Worm (Caenorhabditis elegans) whole organism, L4 larva: ENCODE measurements around the gene mrpl-22.

ENCODE experiments used
- R02D3.7 ChIP-seq: fragments of 150-350 bp; sonication (generic microtip); optimal IDR thresholded peaks from 3 replicates; lab custom pipeline; 2014; ENCODE audit warnings: missing biosample characterization, missing genetic modification characterization
- T20F7.1 ChIP-seq: fragments of 200-800 bp; sonication (Bioruptor generic); optimal IDR thresholded peaks from 2 replicates; lab custom pipeline; 2018; ENCODE audit warnings: mild to moderate bottlenecking, missing genetic modification characterization, missing compliant biosample characterization
- ceh-28 ChIP-seq: fragments of 150-350 bp; optimal IDR thresholded peaks from 2 replicates; lab custom pipeline; 2014; ENCODE audit warnings: missing biosample characterization, missing genetic modification reagents, missing genetic modification characterization
- daf-12 ChIP-seq: fragments of 150-350 bp; optimal IDR thresholded peaks from 2 replicates; lab custom pipeline; 2014; ENCODE audit warnings: missing biosample characterization, missing genetic modification reagents, missing genetic modification characterization
- hif-1 ChIP-seq, 2 experiments: sonication (generic microtip); optimal IDR thresholded peaks; 2 replicates each; lab custom pipeline; 2016 to 2017; ENCODE audit warnings: missing compliant biosample characterization in 2 of 2, missing genetic modification characterization in 2 of 2, missing genetic modification reagents in 2 of 2, missing genotype in 2 of 2, mild to moderate bottlenecking in 1 of 2
- lin-13 ChIP-seq: fragments of 150-350 bp; optimal IDR thresholded peaks from 2 replicates; lab custom pipeline; 2014; ENCODE audit warnings: missing biosample characterization, missing genetic modification reagents, missing genetic modification characterization
- lsy-2 ChIP-seq, 2 experiments: fragments of 150-350 bp in 1 of 2; sonication (generic microtip) in 1 of 2; optimal IDR thresholded peaks; 2 replicates each; lab custom pipeline; 2014 to 2017; ENCODE audit warnings: missing biosample characterization in 2 of 2, missing genetic modification characterization in 2 of 2
- pha-4 ChIP-seq, 2 experiments: fragments of 150-350 bp in 1 of 2; fragments of 200-800 bp in 1 of 2; sonication (Bioruptor generic) in 1 of 2; IDR thresholded peaks in 1 of 2; optimal IDR thresholded peaks in 1 of 2; 2 replicates each; pipeline versions ENCODE4 v1.3.6 to Lab custom; 2014 to 2022; ENCODE audit warnings: missing genetic modification characterization in 2 of 2, missing genetic modification reagents in 2 of 2, missing biosample characterization in 1 of 2, missing compliant biosample characterization in 1 of 2
- unc-39 ChIP-seq: sonication (generic microtip); optimal IDR thresholded peaks from 2 replicates; lab custom pipeline; 2017; ENCODE audit warnings: missing biosample characterization, missing genetic modification characterization
- unc-62 ChIP-seq, 3 experiments: fragments of 150-350 bp in 1 of 3; sonication (generic microtip); optimal IDR thresholded peaks in 2 of 3; peaks in 1 of 3; 1 replicate in 1 of 3; 2 replicates in 2 of 3; lab custom pipeline; 2014 to 2017; ENCODE audit warnings: missing biosample characterization in 3 of 3, missing genetic modification characterization in 3 of 3, missing genetic modification reagents in 3 of 3, missing genotype in 1 of 3

- TF ChIP-seq unc-39 (tag; lab: Kevin White, UChicago) (no peak), ceh-28 (tag; lab: Kevin White, UChicago) (no peak), lsy-2 (tag; optimal IDR thresholded peaks at IDR 0.05; lab: Kevin White, UChicago) (no peak), unc-62 (GFP tag; optimal IDR thresholded peaks at IDR 0.05 in 1 of 2; lab: Kevin White, UChicago) (no peak), unc-62 (tag; optimal IDR thresholded peaks at IDR 0.05; lab: Kevin White, UChicago) (no peak), pha-4 (GFP tag; IDR thresholded peaks at IDR 0.05; lab: Robert Waterston, UW) (no peak), pha-4 (tag; optimal IDR thresholded peaks at IDR 0.05; lab: Kevin White, UChicago) (no peak), T20F7.1 (GFP tag; lab: Kevin White, UChicago) (no peak), R02D3.7 (tag; lab: Kevin White, UChicago) (no peak), hif-1 (tag; optimal IDR thresholded peaks at IDR 0.05; lab: Kevin White, UChicago) (no peak), lin-13 (GFP tag; lab: Kevin White, UChicago) (no peak), daf-12 (tag; lab: Kevin White, UChicago) (no peak)
Measured at ce11 chrIII:10595066-10595465, 20.2 kb upstream of the mrpl-22 start, which contains the start of gene Y45F3A.9.
